Worm (Caenorhabditis elegans): ENCODE results near the gene T13G4.4.

Gene T13G4.4

DNA sequence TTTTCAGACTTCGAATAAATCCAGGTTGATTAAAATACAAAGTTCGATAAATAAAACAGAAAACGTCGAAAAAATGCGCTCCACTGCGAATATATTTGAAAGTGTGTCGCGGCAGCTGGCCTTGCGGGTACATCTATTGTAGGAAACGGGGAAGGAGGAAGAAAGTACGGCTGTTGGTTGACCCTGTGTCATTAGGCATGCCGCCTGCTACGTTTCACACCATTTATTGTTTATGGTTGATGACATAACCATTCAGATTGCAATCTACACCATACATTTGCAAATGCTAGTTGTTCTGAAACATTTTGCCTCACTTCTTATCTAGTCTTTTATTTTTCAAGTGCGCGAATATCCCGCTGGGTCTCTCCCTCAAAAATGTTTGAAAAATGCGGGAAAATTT, at the start of gene T13G4.4:
TSS of gene T13G4.4 (minus strand) at position 97 of the 400 bp plus-strand sequence.
- TF ChIP-seq unc-62 (GFP tag; optimal IDR thresholded peaks at IDR 0.05), result no peak

ce11 chrX:1238803-1239202, 47.3 kb upstream of the T13G4.4 start, which contains the start of gene C25G6.3:
TSS of gene C25G6.3 (minus strand) at chrX:1238903.
- no peak for TF ChIP-seq unc-62 (GFP tag; optimal IDR thresholded peaks at IDR 0.05)

ce11 chrX:1232074-1232473, 40.6 kb upstream of the T13G4.4 start:
- no peak for TF ChIP-seq unc-62 (GFP tag; optimal IDR thresholded peaks at IDR 0.05)

ce11 chrX:1230658-1231057, 39.2 kb upstream of the T13G4.4 start, which contains the start of gene C46H3.2:
TSS of gene C46H3.2 (minus strand) at chrX:1230758.
- no peak for TF ChIP-seq unc-62 (GFP tag; optimal IDR thresholded peaks at IDR 0.05)

ce11 chrX:1223841-1224240, 32.4 kb upstream of the T13G4.4 start:
- TF ChIP-seq unc-62 (GFP tag; optimal IDR thresholded peaks at IDR 0.05), result no peak

- no peak for TF ChIP-seq unc-62 (GFP tag; optimal IDR thresholded peaks at IDR 0.05)
Observed at ce11 chrX:1223089-1223488, 31.6 kb upstream of the T13G4.4 start.

DNA sequence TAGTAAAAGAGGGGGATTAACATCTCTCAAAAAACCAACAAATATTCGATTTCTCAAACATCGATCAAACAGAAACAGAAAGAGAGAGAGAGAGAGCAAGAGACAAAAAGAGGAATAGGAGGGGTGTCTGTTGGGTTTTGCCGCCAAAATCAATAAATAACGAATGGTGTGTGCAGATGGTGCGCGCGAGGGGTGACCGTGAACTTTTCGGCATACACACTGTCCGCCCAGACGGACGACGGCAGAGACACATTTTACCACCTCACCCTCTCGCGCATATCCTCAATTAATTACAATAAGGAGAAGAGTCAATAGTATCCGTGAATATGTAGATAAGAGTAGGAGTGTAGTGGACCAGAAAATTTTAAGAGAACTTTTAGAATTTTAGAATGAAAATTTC, 30.9 kb upstream of the T13G4.4 start:
- no peak for TF ChIP-seq unc-62 (GFP tag; optimal IDR thresholded peaks at IDR 0.05)

DNA sequence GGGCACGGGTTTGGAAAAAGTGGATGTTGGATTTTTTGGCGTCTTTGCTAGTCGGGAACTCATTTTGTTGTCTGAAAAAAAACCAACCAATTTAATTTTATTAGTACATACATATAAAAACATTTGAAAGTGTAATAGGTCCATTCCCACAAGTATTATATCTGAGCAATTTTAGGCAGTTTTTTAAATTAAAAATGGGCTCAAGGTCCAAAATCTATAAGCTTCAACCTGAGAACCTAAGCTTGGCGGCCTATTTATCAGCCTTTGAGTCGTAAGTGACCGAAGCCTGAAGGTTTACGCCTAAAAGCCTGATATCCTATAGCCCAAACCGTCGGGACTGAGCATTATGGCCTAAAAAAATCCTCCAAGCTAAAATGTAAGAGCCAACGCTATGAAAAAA, 27.0 kb upstream of the T13G4.4 start:
- no peak for TF ChIP-seq unc-62 (GFP tag; optimal IDR thresholded peaks at IDR 0.05)

ce11 chrX:1216833-1217232, 25.4 kb upstream of the T13G4.4 start:
- no peak for TF ChIP-seq unc-62 (GFP tag; optimal IDR thresholded peaks at IDR 0.05)

- no peak for TF ChIP-seq unc-62 (GFP tag; optimal IDR thresholded peaks at IDR 0.05)
Observed at ce11 chrX:1213136-1213535, 21.7 kb upstream of the T13G4.4 start.

DNA sequence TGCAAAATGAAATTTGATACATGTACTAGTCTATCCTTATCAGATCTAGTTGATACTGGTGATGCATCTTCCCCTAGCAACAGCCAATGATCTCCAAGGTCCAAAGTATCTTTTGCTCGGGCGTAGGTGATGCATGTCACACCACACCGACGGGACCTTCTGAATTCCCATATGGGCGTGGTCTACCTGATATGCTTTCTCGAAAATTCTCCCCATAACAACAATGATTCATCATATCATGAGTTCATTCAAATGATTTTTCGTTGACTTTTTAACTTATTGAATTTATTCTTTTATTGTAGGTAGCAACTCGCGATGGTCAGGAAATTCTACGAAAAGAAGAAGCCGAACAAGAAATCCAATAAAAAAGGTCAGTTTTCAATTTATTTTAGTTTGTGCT, 17.6 kb upstream of the T13G4.4 start, which contains the start of gene C46H3.1:
TSS of gene C46H3.1 (plus strand) at position 301 of the 400 bp plus-strand sequence.
- no peak for TF ChIP-seq unc-62 (GFP tag; optimal IDR thresholded peaks at IDR 0.05)

ce11 chrX:1207915-1208314, 16.4 kb upstream of the T13G4.4 start:
- TF ChIP-seq unc-62 (GFP tag; optimal IDR thresholded peaks at IDR 0.05), result no peak

ce11 chrX:1206029-1206428, 14.6 kb upstream of the T13G4.4 start, which contains the start of gene T13G4.7:
TSS of gene T13G4.7 (minus strand) at chrX:1206129.
- TF ChIP-seq unc-62 (GFP tag; optimal IDR thresholded peaks at IDR 0.05), result no peak

DNA sequence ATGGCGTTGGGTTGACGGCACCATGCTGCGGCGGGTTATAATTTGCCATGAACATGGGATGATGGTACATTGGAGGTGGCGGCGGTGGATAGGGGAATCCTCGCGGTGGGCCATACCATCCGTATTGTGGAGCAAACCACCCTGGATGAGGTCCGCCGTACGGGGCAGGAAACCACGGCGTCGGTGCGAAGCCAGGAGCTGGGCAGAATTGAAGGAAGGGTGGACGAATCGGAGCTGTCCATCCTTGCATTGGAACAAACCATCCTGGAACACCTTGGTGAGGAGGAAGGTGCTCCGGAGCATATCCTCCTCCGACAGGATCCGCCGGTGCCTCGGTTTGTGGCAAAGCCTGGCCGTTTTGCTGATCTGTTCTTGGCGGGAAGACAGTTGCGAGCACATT, 11.2 kb upstream of the T13G4.4 start:
- TF ChIP-seq unc-62 (GFP tag; optimal IDR thresholded peaks at IDR 0.05), result no peak

ce11 chrX:1192848-1193247, 1.4 kb upstream of the T13G4.4 start, which contains the start of gene T13G4.1:
TSS of gene T13G4.1 (plus strand) at chrX:1193148.
- no peak for TF ChIP-seq unc-62 (GFP tag; optimal IDR thresholded peaks at IDR 0.05)

DNA sequence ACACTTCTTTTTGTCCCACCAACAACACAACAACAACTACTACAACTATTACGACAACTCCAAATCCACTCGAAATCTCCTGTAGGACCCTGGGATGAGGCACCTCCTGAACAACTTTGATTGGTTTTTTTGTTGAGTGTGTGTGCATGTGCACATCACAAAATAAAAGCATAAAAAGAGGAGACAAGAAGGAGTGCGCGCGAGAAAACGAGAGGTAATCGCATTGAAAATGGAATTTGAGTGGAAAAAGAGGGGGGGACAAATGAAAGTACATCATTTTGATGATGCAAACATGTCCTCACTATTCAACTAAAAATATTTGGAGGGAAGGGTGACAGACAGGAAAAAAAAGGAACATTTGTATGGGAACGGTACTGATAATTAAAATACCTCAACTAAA, 6.0 kb downstream of the T13G4.4 start:
- TF ChIP-seq unc-62 (GFP tag; optimal IDR thresholded peaks at IDR 0.05), result no peak

- no peak for TF ChIP-seq unc-62 (GFP tag; optimal IDR thresholded peaks at IDR 0.05)
Observed at ce11 chrX:1183985-1184384, 7.5 kb downstream of the T13G4.4 start.

ce11 chrX:1183258-1183657, 8.2 kb downstream of the T13G4.4 start:
- TF ChIP-seq unc-62 (GFP tag; optimal IDR thresholded peaks at IDR 0.05), result no peak
